Worm (Caenorhabditis elegans) whole organism, L3 larva: ENCODE data around the gene mbr-1.
A peak's percentile ranks its signal among the peaks of the same experiment; 100 is the strongest.

Experiments
- aly-2 ChIP-seq: fragments of 150-350 bp; optimal IDR thresholded peaks from 2 replicates; lab custom pipeline; 2014; ENCODE audit warnings: missing biosample characterization, missing genetic modification characterization
- ceh-16 ChIP-seq: sonication (generic microtip); optimal IDR thresholded peaks from 2 replicates; lab custom pipeline; 2017; ENCODE audit warnings: missing biosample characterization, missing genetic modification characterization
- ceh-28 ChIP-seq: fragments of 150-350 bp; optimal IDR thresholded peaks from 2 replicates; lab custom pipeline; 2014; ENCODE audit warnings: missing biosample characterization, missing genetic modification reagents, missing genetic modification characterization
- ceh-82 ChIP-seq: fragments of 150-350 bp; optimal IDR thresholded peaks from 2 replicates; lab custom pipeline; 2014; ENCODE audit warnings: missing biosample characterization, missing genetic modification characterization
- ceh-9 ChIP-seq: sonication (generic microtip); optimal IDR thresholded peaks from 2 replicates; lab custom pipeline; 2018; ENCODE audit warnings: missing biosample characterization, missing genetic modification characterization
- daf-12 ChIP-seq: fragments of 150-350 bp; optimal IDR thresholded peaks from 2 replicates; lab custom pipeline; 2014; ENCODE audit warnings: missing biosample characterization, missing genetic modification reagents, missing genetic modification characterization
- egl-27 ChIP-seq: sonication (generic microtip); optimal IDR thresholded peaks from 4 replicates; lab custom pipeline; 2017; ENCODE audit warnings: missing biosample characterization, missing genetic modification reagents, missing genetic modification characterization
- egl-5 ChIP-seq: fragments of 150-350 bp; optimal IDR thresholded peaks from 2 replicates; lab custom pipeline; 2017; ENCODE audit warnings: missing biosample characterization, missing genetic modification reagents, missing genetic modification characterization, inconsistent platforms
- elt-1 ChIP-seq: fragments of 150-350 bp; optimal IDR thresholded peaks from 2 replicates; lab custom pipeline; 2014; ENCODE audit warnings: missing biosample characterization, missing genetic modification characterization
- elt-2 ChIP-seq: sonication (generic microtip); optimal IDR thresholded peaks from 2 replicates; lab custom pipeline; 2016; ENCODE audit warnings: missing genetic modification reagents, mild to moderate bottlenecking, missing genetic modification characterization, missing compliant biosample characterization
- elt-3 ChIP-seq, 3 experiments: fragments of 150-350 bp in 1 of 3; sonication (generic microtip) in 2 of 3; optimal IDR thresholded peaks; 2 replicates in 2 of 3; 4 replicates in 1 of 3; lab custom pipeline; 2014 to 2017; ENCODE audit warnings: missing biosample characterization in 3 of 3, missing genetic modification characterization in 3 of 3
- eor-1 ChIP-seq, 2 experiments: fragments of 150-350 bp; optimal IDR thresholded peaks; 2 replicates each; lab custom pipeline; 2014 to 2018; ENCODE audit warnings: missing biosample characterization in 2 of 2, missing genetic modification characterization in 2 of 2
- fkh-10 ChIP-seq: sonication (generic microtip); optimal IDR thresholded peaks from 2 replicates; lab custom pipeline; 2017; ENCODE audit warnings: missing biosample characterization, missing genetic modification reagents, missing genetic modification characterization
- fkh-2 ChIP-seq: fragments of 150-350 bp; optimal IDR thresholded peaks from 2 replicates; lab custom pipeline; 2014; ENCODE audit warnings: missing biosample characterization, missing genetic modification reagents, missing genetic modification characterization
- fos-1 ChIP-seq: fragments of 150-350 bp; optimal IDR thresholded peaks from 2 replicates; lab custom pipeline; 2014; ENCODE audit warnings: missing biosample characterization, missing genetic modification characterization
- hmg-11 ChIP-seq: sonication (generic microtip); optimal IDR thresholded peaks from 2 replicates; lab custom pipeline; 2016; ENCODE audit warnings: missing genetic modification characterization, missing compliant biosample characterization
- lin-15B ChIP-seq: fragments of 150-350 bp; optimal IDR thresholded peaks from 2 replicates; lab custom pipeline; 2014; ENCODE audit warnings: missing biosample characterization, missing genetic modification characterization
- lin-39 ChIP-seq: fragments of 150-350 bp; optimal IDR thresholded peaks from 2 replicates; lab custom pipeline; 2018; ENCODE audit warnings: missing biosample characterization, missing genetic modification reagents, missing genetic modification characterization
- lsy-12 ChIP-seq: sonication (generic microtip); optimal IDR thresholded peaks from 2 replicates; lab custom pipeline; 2016; ENCODE audit warnings: mild to moderate bottlenecking, missing genetic modification characterization, missing compliant biosample characterization
- mdl-1 ChIP-seq: fragments of 150-350 bp; optimal IDR thresholded peaks from 2 replicates; lab custom pipeline; 2014; ENCODE audit warnings: missing biosample characterization, missing genetic modification characterization
- mml-1 ChIP-seq: fragments of 150-350 bp; sonication (generic microtip); optimal IDR thresholded peaks from 3 replicates; lab custom pipeline; 2014; ENCODE audit warnings: missing biosample characterization, missing genetic modification characterization
- nfya-1 ChIP-seq: sonication (generic microtip); optimal IDR thresholded peaks from 2 replicates; lab custom pipeline; 2017; ENCODE audit warnings: missing genetic modification characterization, mild to moderate bottlenecking, missing compliant biosample characterization, antibody characterized with exemption, moderate library complexity; ENCODE audit not compliant: insufficient read depth
- nhr-11 ChIP-seq: fragments of 150-350 bp; optimal IDR thresholded peaks from 2 replicates; lab custom pipeline; 2014; ENCODE audit warnings: missing biosample characterization, missing genetic modification characterization
- nhr-12 ChIP-seq: fragments of 150-350 bp; optimal IDR thresholded peaks from 2 replicates; lab custom pipeline; 2014; ENCODE audit warnings: missing biosample characterization, missing genetic modification characterization
- nhr-23 ChIP-seq: fragments of 150-350 bp; optimal IDR thresholded peaks from 2 replicates; lab custom pipeline; 2014; ENCODE audit warnings: missing biosample characterization, missing genetic modification reagents, missing genetic modification characterization
- nhr-237 ChIP-seq: fragments of 150-350 bp; optimal IDR thresholded peaks from 2 replicates; lab custom pipeline; 2014; ENCODE audit warnings: missing biosample characterization, missing genetic modification characterization
- nhr-25 ChIP-seq: sonication (generic microtip); optimal IDR thresholded peaks from 2 replicates; lab custom pipeline; 2017; ENCODE audit warnings: missing biosample characterization, missing genetic modification characterization
- nhr-28 ChIP-seq: fragments of 150-350 bp; optimal IDR thresholded peaks from 2 replicates; lab custom pipeline; 2014; ENCODE audit warnings: missing biosample characterization, missing genetic modification characterization
- nhr-43 ChIP-seq: sonication (generic microtip); optimal IDR thresholded peaks from 2 replicates; lab custom pipeline; 2016; ENCODE audit warnings: mild to moderate bottlenecking, missing genetic modification characterization, missing compliant biosample characterization; ENCODE audit not compliant: poor library complexity, severe bottlenecking
- nhr-67 ChIP-seq: fragments of 150-350 bp; optimal IDR thresholded peaks from 2 replicates; lab custom pipeline; 2014; ENCODE audit warnings: missing biosample characterization, missing genetic modification characterization
- nhr-77 ChIP-seq: fragments of 150-350 bp; optimal IDR thresholded peaks from 2 replicates; lab custom pipeline; 2014; ENCODE audit warnings: missing biosample characterization, missing genetic modification characterization
- pqm-1 ChIP-seq: fragments of 150-350 bp; optimal IDR thresholded peaks from 2 replicates; lab custom pipeline; 2017; ENCODE audit warnings: missing biosample characterization, missing genetic modification characterization, inconsistent platforms
- tbx-2 ChIP-seq: sonication (generic microtip); optimal IDR thresholded peaks from 2 replicates; lab custom pipeline; 2016; ENCODE audit warnings: mild to moderate bottlenecking, missing genetic modification characterization, missing compliant biosample characterization
- unc-39 ChIP-seq: sonication (generic microtip); optimal IDR thresholded peaks from 4 replicates; lab custom pipeline; 2017; ENCODE audit warnings: missing biosample characterization, missing genetic modification characterization
- unc-62 ChIP-seq: fragments of 150-350 bp; sonication (generic microtip); optimal IDR thresholded peaks from 4 replicates; lab custom pipeline; 2014; ENCODE audit warnings: missing biosample characterization, missing genetic modification reagents, missing genetic modification characterization
- zag-1 ChIP-seq: fragments of 150-350 bp; optimal IDR thresholded peaks from 2 replicates; lab custom pipeline; 2014; ENCODE audit warnings: missing biosample characterization, missing genetic modification characterization
- ztf-11 ChIP-seq: fragments of 150-350 bp; optimal IDR thresholded peaks from 2 replicates; lab custom pipeline; 2014; ENCODE audit warnings: missing biosample characterization, missing genetic modification characterization
- ztf-4 ChIP-seq: fragments of 150-350 bp; optimal IDR thresholded peaks from 2 replicates; lab custom pipeline; 2014; ENCODE audit warnings: missing biosample characterization, missing genetic modification characterization

mbr-1 gene

ce11 chrX:10694933-10695332 lies 26.9 kb downstream of the mbr-1 start, which contains the start of gene plpp-1.3:
plpp-1.3 (plus strand) TSS chrX:10695312.
- no peak for TF ChIP-seq unc-62 (GFP tag; lab: Kevin White, UChicago)
- TF ChIP-seq mdl-1, result no peak
- TF ChIP-seq ceh-28 (tag; lab: Kevin White, UChicago), result peak; percentile 20
- TF ChIP-seq lin-15B (tag; lab: Kevin White, UChicago), result no peak
- TF ChIP-seq elt-2, result peak; percentile 53
- TF ChIP-seq lsy-12 (tag; lab: Kevin White, UChicago), result peak; percentile 65
- TF ChIP-seq pqm-1, result peak; percentile 60
- TF ChIP-seq elt-3 (tag; optimal IDR thresholded peaks at IDR 0.05; lab: Kevin White, UChicago), result no peak
- TF ChIP-seq ztf-4 (tag; lab: Kevin White, UChicago), result no peak
- TF ChIP-seq nhr-67 (tag; lab: Kevin White, UChicago), result no peak
- peak; percentile 45 for TF ChIP-seq hmg-11 (tag; lab: Kevin White, UChicago)
- peak; percentile 32 for TF ChIP-seq nfya-1 (tag; lab: Kevin White, UChicago)
- no peak for TF ChIP-seq nhr-12 (tag; lab: Kevin White, UChicago)
- TF ChIP-seq nhr-23 (tag; lab: Kevin White, UChicago), result no peak

ce11 chrX:10694248-10694647 lies 27.6 kb downstream of the mbr-1 start:
- no peak for TF ChIP-seq lin-39 (tag; lab: Kevin White, UChicago)
- TF ChIP-seq egl-27 (tag; lab: Kevin White, UChicago), result no peak
- TF ChIP-seq pqm-1, result peak; percentile 60
- no peak for TF ChIP-seq nhr-77 (tag; lab: Kevin White, UChicago)
- no peak for TF ChIP-seq elt-1 (tag; lab: Kevin White, UChicago)
- no peak for TF ChIP-seq nhr-237 (tag; lab: Kevin White, UChicago)
- TF ChIP-seq ceh-16, result no peak
- no peak for TF ChIP-seq eor-1 (tag; optimal IDR thresholded peaks at IDR 0.05; lab: Kevin White, UChicago)
- peak; percentile 82 for TF ChIP-seq elt-2
- no peak for TF ChIP-seq nhr-43
- no peak for TF ChIP-seq fkh-10 (GFP tag; lab: Kevin White, UChicago)

- no peak for TF ChIP-seq ceh-28 (tag; lab: Kevin White, UChicago)
- TF ChIP-seq hmg-11 (tag; lab: Kevin White, UChicago), result no peak
- TF ChIP-seq tbx-2, result no peak
- no peak for TF ChIP-seq nhr-77 (tag; lab: Kevin White, UChicago)
- no peak for TF ChIP-seq daf-12 (tag; lab: Kevin White, UChicago)
- TF ChIP-seq nhr-67 (tag; lab: Kevin White, UChicago), result no peak
- no peak for TF ChIP-seq elt-1 (tag; lab: Kevin White, UChicago)
- TF ChIP-seq aly-2 (tag; lab: Kevin White, UChicago), result no peak
- TF ChIP-seq, all 47 proteins: peak for 0
These were observed 29.8 kb downstream of the mbr-1 start for ce11 chrX:10692057-10692456.

- TF ChIP-seq fos-1 (tag; lab: Kevin White, UChicago), result no peak
- TF ChIP-seq nhr-67 (tag; lab: Kevin White, UChicago), result no peak
- no peak for TF ChIP-seq egl-5 (tag; lab: Kevin White, UChicago)
- no peak for TF ChIP-seq ceh-9
- no peak for TF ChIP-seq pqm-1
- TF ChIP-seq nhr-28 (tag; lab: Kevin White, UChicago), result no peak
- no peak for TF ChIP-seq aly-2 (tag; lab: Kevin White, UChicago)
- no peak for TF ChIP-seq eor-1 (tag; optimal IDR thresholded peaks at IDR 0.05; lab: Kevin White, UChicago)
- TF ChIP-seq unc-62 (GFP tag; lab: Kevin White, UChicago), result no peak
- no peak for TF ChIP-seq mdl-1
- no peak for TF ChIP-seq lsy-12 (tag; lab: Kevin White, UChicago)
- no peak for TF ChIP-seq ceh-82
- TF ChIP-seq lin-15B (tag; lab: Kevin White, UChicago), result no peak
- no peak for TF ChIP-seq hmg-11 (tag; lab: Kevin White, UChicago)
- no peak for TF ChIP-seq unc-39
- TF ChIP-seq nhr-237 (tag; lab: Kevin White, UChicago), result no peak
These were observed 30.2 kb downstream of the mbr-1 start, which contains the start of gene yap-1 for ce11 chrX:10691643-10692042. yap-1 (plus strand) TSS chrX:10691943.

- peak; percentile 49 for TF ChIP-seq nhr-43
- TF ChIP-seq lsy-12 (tag; lab: Kevin White, UChicago), result peak; percentile 72
- no peak for TF ChIP-seq nhr-11 (tag; lab: Kevin White, UChicago)
- TF ChIP-seq nhr-25 (tag; lab: Kevin White, UChicago), result peak; percentile 89
- TF ChIP-seq hmg-11 (tag; lab: Kevin White, UChicago), result no peak
- no peak for TF ChIP-seq zag-1 (tag; lab: Kevin White, UChicago)
- no peak for TF ChIP-seq daf-12 (tag; lab: Kevin White, UChicago)
- no peak for TF ChIP-seq lin-15B (tag; lab: Kevin White, UChicago)
- no peak for TF ChIP-seq ztf-11
- no peak for TF ChIP-seq aly-2 (tag; lab: Kevin White, UChicago)
- TF ChIP-seq fkh-2, result no peak
- no peak for TF ChIP-seq elt-3 (tag; optimal IDR thresholded peaks at IDR 0.05; lab: Kevin White, UChicago)
- TF ChIP-seq fos-1 (tag; lab: Kevin White, UChicago), result no peak
- no peak for TF ChIP-seq mml-1
- TF ChIP-seq nhr-12 (tag; lab: Kevin White, UChicago), result no peak
- no peak for TF ChIP-seq elt-1 (tag; lab: Kevin White, UChicago)
- TF ChIP-seq ceh-28 (tag; lab: Kevin White, UChicago), result no peak
- peak; percentile 60 for TF ChIP-seq nhr-23 (tag; lab: Kevin White, UChicago)
- TF ChIP-seq egl-5 (tag; lab: Kevin White, UChicago), result no peak
These were observed 30.6 kb downstream of the mbr-1 start for ce11 chrX:10691232-10691631.
